Worm (Caenorhabditis elegans): ENCODE results near the gene col-143.

Gene col-143

ce11 chrV:6835242-6835641 lies at the start of gene col-143, which contains the start of gene T15B7.14:
Gene col-143 (plus strand): TSS chrV:6835635.
Gene T15B7.14 (minus strand): TSS chrV:6835342.
- no peak for TF ChIP-seq lir-3 (tag; optimal IDR thresholded peaks at IDR 0.05)
- no peak for TF ChIP-seq saeg-2 (GFP tag; IDR thresholded peaks at IDR 0.05)
- no peak for TF ChIP-seq ZK337.2 (GFP tag; IDR thresholded peaks at IDR 0.05)
- TF ChIP-seq nhr-237 (tag; optimal IDR thresholded peaks at IDR 0.05), result no peak
- no peak for TF ChIP-seq zag-1 (tag; optimal IDR thresholded peaks at IDR 0.05)
- TF ChIP-seq lsy-2 (tag; optimal IDR thresholded peaks at IDR 0.05), result no peak
- no peak for TF ChIP-seq F37D6.2 (tag; optimal IDR thresholded peaks at IDR 0.05)
- no peak for TF ChIP-seq unc-130 (GFP tag; optimal IDR thresholded peaks at IDR 0.05)
- TF ChIP-seq dve-1 (tag; optimal IDR thresholded peaks at IDR 0.05; ENCODE audit: insufficient read depth), result no peak
- no peak for TF ChIP-seq sdz-12 (GFP tag; optimal IDR thresholded peaks at IDR 0.05)
- TF ChIP-seq nhr-41 (GFP tag; IDR thresholded peaks at IDR 0.05), result no peak

- TF ChIP-seq pha-4 (GFP tag; IDR thresholded peaks at IDR 0.05) (0 out of 2 replicates have a peak, but pooled peaks have one; percentile 7), pha-4 (tag; optimal IDR thresholded peaks at IDR 0.05) (no peak), attf-4 (tag; optimal IDR thresholded peaks at IDR 0.05) (no peak), gei-8 (GFP tag; optimal IDR thresholded peaks at IDR 0.05) (no peak), spr-1 (tag; optimal IDR thresholded peaks at IDR 0.05) (no peak), hif-1 (tag; optimal IDR thresholded peaks at IDR 0.05) (no peak), hlh-30 (tag; optimal IDR thresholded peaks at IDR 0.05; ENCODE audit: insufficient read depth) (no peak), lin-38 (GFP tag; IDR thresholded peaks at IDR 0.05) (peak; percentile 37; the same call in 1 of the 2 replicates), pqm-1 (tag; optimal IDR thresholded peaks at IDR 0.05) (no peak), lin-39 (tag; optimal IDR thresholded peaks at IDR 0.05) (no peak), egl-27 (tag; optimal IDR thresholded peaks at IDR 0.05) (no peak), mes-2 (tag; optimal IDR thresholded peaks at IDR 0.05; ENCODE audit: poor library complexity, severe bottlenecking) (peak; percentile 5), madf-5 (GFP tag; IDR thresholded peaks at IDR 0.05) (0 out of 4 replicates have a peak, but pooled peaks of 1 of the 2 experiments have one; percentile 35), jun-1 (tag; optimal IDR thresholded peaks at IDR 0.05) (no peak), lin-13 (GFP tag; optimal IDR thresholded peaks at IDR 0.05) (no peak), lin-15B (tag; optimal IDR thresholded peaks at IDR 0.05) (no peak), cey-2 (tag; optimal IDR thresholded peaks at IDR 0.05; ENCODE audit: borderline replicate concordance, insufficient read depth) (no peak), F44E2.7 (GFP tag; IDR thresholded peaks at IDR 0.05) (no peak), nhr-28 (tag; optimal IDR thresholded peaks at IDR 0.05) (no peak), F10B5.3 (tag; optimal IDR thresholded peaks at IDR 0.05) (peak; percentile 32), nhr-25 (tag; optimal IDR thresholded peaks at IDR 0.05; ENCODE audit: borderline replicate concordance, insufficient read depth) (no peak)
These were observed 47.5 kb upstream of the col-143 start, which contains the start of gene ZC404.2 for ce11 chrV:6787906-6788430. Gene ZC404.2 (plus strand): TSS chrV:6787952.

- no peak for TF ChIP-seq D1046.2 (GFP tag; IDR thresholded peaks at IDR 0.05)
- no peak for TF ChIP-seq zip-11 (GFP tag; IDR thresholded peaks at IDR 0.05)
- no peak for TF ChIP-seq lin-39 (tag; optimal IDR thresholded peaks at IDR 0.05)
- no peak for TF ChIP-seq lin-15B (tag; optimal IDR thresholded peaks at IDR 0.05)
- TF ChIP-seq saeg-2 (GFP tag; IDR thresholded peaks at IDR 0.05), result no peak
- TF ChIP-seq zag-1 (tag; optimal IDR thresholded peaks at IDR 0.05), result no peak
- no peak for TF ChIP-seq hlh-11 (tag; optimal IDR thresholded peaks at IDR 0.05)
- no peak for TF ChIP-seq lim-7 (GFP tag; IDR thresholded peaks at IDR 0.05)
- TF ChIP-seq snpc-1.2 (GFP tag; IDR thresholded peaks at IDR 0.05), result no peak
- TF ChIP-seq ceh-44 (GFP tag; IDR thresholded peaks at IDR 0.05), result no peak
- TF ChIP-seq ceh-62 (tag; optimal IDR thresholded peaks at IDR 0.05), result no peak
- TF ChIP-seq mes-2 (tag; optimal IDR thresholded peaks at IDR 0.05; ENCODE audit: poor library complexity, severe bottlenecking), result no peak
- no peak for TF ChIP-seq snpc-4 (tag; optimal IDR thresholded peaks at IDR 0.05)
- no peak for TF ChIP-seq nhr-41 (GFP tag; IDR thresholded peaks at IDR 0.05)
- no peak for TF ChIP-seq dmd-9 (GFP tag; IDR thresholded peaks at IDR 0.05)
- no peak for TF ChIP-seq unc-130 (GFP tag; optimal IDR thresholded peaks at IDR 0.05)
- no peak for TF ChIP-seq Y5F2A.4 (GFP tag; optimal IDR thresholded peaks at IDR 0.05)
- no peak for TF ChIP-seq ama-1 (optimal IDR thresholded peaks at IDR 0.05)
- TF ChIP-seq attf-4 (tag; optimal IDR thresholded peaks at IDR 0.05), result no peak
- no peak for TF ChIP-seq fkh-10 (GFP tag; optimal IDR thresholded peaks at IDR 0.05)
These were observed 42.9 kb upstream of the col-143 start, which contains the start of gene gck-2 for ce11 chrV:6792565-6792964. Gene gck-2 (minus strand): TSS chrV:6792665.
